Worm (Caenorhabditis elegans) whole organism, mixed stage, embryonic: ENCODE data around the gene B0416.7.

Experiments used
- lin-32 ChIP-seq: fragments of 200-800 bp; sonication (Bioruptor generic); optimal IDR thresholded peaks from 2 replicates; lab custom pipeline; 2018; ENCODE audit warnings: mild to moderate bottlenecking, missing genetic modification characterization, missing compliant biosample characterization
- ztf-11 ChIP-seq: fragments of 150-350 bp; optimal IDR thresholded peaks from 2 replicates; lab custom pipeline; 2014; ENCODE audit warnings: missing biosample characterization, missing genetic modification characterization

- no peak for TF ChIP-seq ztf-11 (tag; lab: Kevin White, UChicago)
- TF ChIP-seq lin-32 (GFP tag; lab: Kevin White, UChicago) = no peak
Measured at ce11 chrX:9300379-9300778, 2.6 kb upstream of the B0416.7 start.
